Worm (Caenorhabditis elegans): ENCODE measurements around the gene znf-782.

DNA sequence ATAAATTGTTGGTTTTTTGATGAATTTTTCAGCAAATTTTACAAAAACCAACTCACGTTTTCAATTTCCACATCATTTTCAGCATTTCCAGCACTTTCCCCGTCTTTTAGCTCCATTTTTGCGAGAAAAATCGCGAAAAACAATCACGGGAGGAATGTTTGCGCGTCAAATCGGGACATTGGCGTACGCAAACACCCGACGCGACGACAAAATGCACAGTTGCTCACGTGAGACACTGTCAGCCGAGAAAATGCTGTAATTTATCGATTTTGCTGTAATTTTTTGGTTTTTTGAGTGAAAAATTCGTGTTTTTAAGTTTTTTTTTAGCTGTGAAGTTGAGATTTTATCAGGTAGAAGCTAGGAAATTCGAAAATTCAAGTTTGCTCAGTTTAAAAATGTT lies 57.8 kb downstream of the znf-782 start, which contains the start of gene Y55F3AM.9:
- TF ChIP-seq dmd-4 (tag; optimal IDR thresholded peaks at IDR 0.05; ENCODE audit: borderline replicate concordance) (no peak), lin-11 (tag; optimal IDR thresholded peaks at IDR 0.05) (no peak), pqm-1 (tag; optimal IDR thresholded peaks at IDR 0.05) (no peak), fkh-10 (GFP tag; optimal IDR thresholded peaks at IDR 0.05) (no peak), tbx-7 (tag; optimal IDR thresholded peaks at IDR 0.05) (no peak), C08G9.2 (tag; optimal IDR thresholded peaks at IDR 0.05) (no peak), sox-4 (tag; optimal IDR thresholded peaks at IDR 0.05) (no peak)
